Fruit fly (Drosophila melanogaster): Measurements from ENCODE around the gene ninaA.

ninaA gene

dm6 chr2L:846167-846868 is 30.8 kb upstream of the ninaA start (continued):
- TF ChIP-seq Doc3 (GFP tag; IDR thresholded peaks at IDR 0.05; ENCODE audit: partially characterized antibody) (no peak), CG12104 (GFP tag; optimal IDR thresholded peaks at IDR 0.05) (no peak), jigr1 (GFP tag; IDR thresholded peaks at IDR 0.05) (no peak), bcd (GFP tag; optimal IDR thresholded peaks at IDR 0.05) (peak; percentile 62), Myb (GFP tag; optimal IDR thresholded peaks at IDR 0.05) (peak; percentile 22), MBD-R2 (GFP tag; IDR thresholded peaks at IDR 0.05) (no peak), Hr3 (GFP tag; optimal IDR thresholded peaks at IDR 0.05) (peak; percentile 49), bsh (GFP tag; optimal IDR thresholded peaks at IDR 0.05) (peak in 1 of 2 experiments; percentile 73), Side (GFP tag; optimal IDR thresholded peaks at IDR 0.05) (no peak), CG8290 (GFP tag; optimal IDR thresholded peaks at IDR 0.05) (peak; percentile 11), CG8290 (tag; optimal IDR thresholded peaks at IDR 0.05) (peak in 1 of 2 experiments; percentile 72), CG7271 (tag; optimal IDR thresholded peaks at IDR 0.05) (no peak), lilli (GFP tag; optimal IDR thresholded peaks at IDR 0.05) (peak; percentile 49), CG4854 (GFP tag; optimal IDR thresholded peaks at IDR 0.05) (peak; percentile 27), zen2 (GFP tag; IDR thresholded peaks at IDR 0.05; ENCODE audit: partially characterized antibody) (no peak), CG17385 (GFP tag; optimal IDR thresholded peaks at IDR 0.05) (peak; percentile 45), cas (GFP tag; IDR thresholded peaks at IDR 0.05) (no peak), nom (GFP tag; optimal IDR thresholded peaks at IDR 0.05) (no peak), CG13287 (GFP tag; IDR thresholded peaks at IDR 0.05; ENCODE audit: partially characterized antibody) (no peak), row (GFP tag; IDR thresholded peaks at IDR 0.05) (peak; percentile 70), Lpt (GFP tag; optimal IDR thresholded peaks at IDR 0.05) (no peak), fd3F (GFP tag; optimal IDR thresholded peaks at IDR 0.05) (no peak), CG10543 (GFP tag; optimal IDR thresholded peaks at IDR 0.05) (no peak), CG10654 (GFP tag; optimal IDR thresholded peaks at IDR 0.05) (peak; percentile 20), Hmr (GFP tag; optimal IDR thresholded peaks at IDR 0.05) (peak; percentile 39), CG32532 (GFP tag; IDR thresholded peaks at IDR 0.05) (no peak), CG2875 (GFP tag; optimal IDR thresholded peaks at IDR 0.05) (peak; percentile 56), HLH4C (GFP tag; IDR thresholded peaks at IDR 0.05; ENCODE audit: partially characterized antibody) (no peak), Dip2 (GFP tag; IDR thresholded peaks at IDR 0.05) (no peak), CG12155 (GFP tag; optimal IDR thresholded peaks at IDR 0.05) (peak; percentile 3), CG4707 (GFP tag; optimal IDR thresholded peaks at IDR 0.05) (peak; percentile 58), tx (GFP tag; optimal IDR thresholded peaks at IDR 0.05) (peak; percentile 33), pfk (GFP tag; optimal IDR thresholded peaks at IDR 0.05) (no peak), CG15601 (tag; optimal IDR thresholded peaks at IDR 0.05) (peak; percentile 39), CG8089 (GFP tag; optimal IDR thresholded peaks at IDR 0.05) (peak; percentile 52), wek (GFP tag; optimal IDR thresholded peaks at IDR 0.05) (peak; percentile 40), CG18764 (GFP tag; optimal IDR thresholded peaks at IDR 0.05) (peak; percentile 48), bowl (GFP tag; IDR thresholded peaks at IDR 0.05) (no peak), MTF-1 (GFP tag; optimal IDR thresholded peaks at IDR 0.05; ENCODE audit: borderline replicate concordance) (no peak)

All from whole organism, embryonic.